Fruit fly (Drosophila melanogaster): Measurements from ENCODE around the gene Sas10.

The Sas10 gene

dm6 chrX:5329266-5329898 lies 12.2 kb downstream of the Sas10 start, which contains the start of the genes CG3309 and XRCC1 (continued):
- no peak for TF ChIP-seq nau (GFP tag; optimal IDR thresholded peaks at IDR 0.05)
- TF ChIP-seq CG9215 (GFP tag; IDR thresholded peaks at IDR 0.05): peak; percentile 49
- no peak for TF ChIP-seq h (optimal IDR thresholded peaks at IDR 0.05)
- peak; percentile 4 for TF ChIP-seq Max (GFP tag; optimal IDR thresholded peaks at IDR 0.05)
- 0 out of 2 replicates have a peak, but pooled peaks have one; percentile 13 for TF ChIP-seq Rx (GFP tag; IDR thresholded peaks at IDR 0.05)
- TF ChIP-seq prd (optimal IDR thresholded peaks at IDR 0.05): no peak
- TF ChIP-seq prd (GFP tag; IDR thresholded peaks at IDR 0.05): peak; percentile 81
- TF ChIP-seq CG8281 (tag; optimal IDR thresholded peaks at IDR 0.05): no peak
- no peak for TF ChIP-seq CG1647 (GFP tag; optimal IDR thresholded peaks at IDR 0.05)
- TF ChIP-seq Hr3 (GFP tag; optimal IDR thresholded peaks at IDR 0.05): peak; percentile 54
- peak; percentile 31 for TF ChIP-seq az2 (GFP tag; optimal IDR thresholded peaks at IDR 0.05)
- TF ChIP-seq CG9876 (GFP tag; optimal IDR thresholded peaks at IDR 0.05): no peak
- no peak for TF ChIP-seq sima (GFP tag; optimal IDR thresholded peaks at IDR 0.05)
- TF ChIP-seq sqz (GFP tag; optimal IDR thresholded peaks at IDR 0.05): peak; percentile 89
- TF ChIP-seq CG6254 (GFP tag; optimal IDR thresholded peaks at IDR 0.05): peak; percentile 46
- TF ChIP-seq pum (GFP tag; optimal IDR thresholded peaks at IDR 0.05): no peak
- peak; percentile 22 for TF ChIP-seq Dek (tag; optimal IDR thresholded peaks at IDR 0.05)
- no peak for TF ChIP-seq Fer1 (GFP tag; optimal IDR thresholded peaks at IDR 0.05)
- peak; percentile 6 for TF ChIP-seq Lhr (GFP tag; optimal IDR thresholded peaks at IDR 0.05)
- no peak for TF ChIP-seq CG11695 (GFP tag; IDR thresholded peaks at IDR 0.05)
- peak; percentile 99 for TF ChIP-seq CG3995 (GFP tag; optimal IDR thresholded peaks at IDR 0.05)
- no peak for TF ChIP-seq sens-2 (GFP tag; IDR thresholded peaks at IDR 0.05)
- TF ChIP-seq CG4328 (GFP tag; optimal IDR thresholded peaks at IDR 0.05): no peak
- TF ChIP-seq MESR4 (GFP tag; optimal IDR thresholded peaks at IDR 0.05): no peak
- TF ChIP-seq Rfx (GFP tag; IDR thresholded peaks at IDR 0.05): peak; percentile 61
- TF ChIP-seq fru (optimal IDR thresholded peaks at IDR 0.05): no peak
- peak; percentile 65 for TF ChIP-seq CG9932 (GFP tag; IDR thresholded peaks at IDR 0.05)
- no peak for TF ChIP-seq ab (GFP tag; optimal IDR thresholded peaks at IDR 0.05)
- peak; percentile 59 for TF ChIP-seq H2.0 (GFP tag; IDR thresholded peaks at IDR 0.05)
- peak; percentile 20 for TF ChIP-seq Six4 (GFP tag; optimal IDR thresholded peaks at IDR 0.05)
- no peak for TF ChIP-seq sim (GFP tag; IDR thresholded peaks at IDR 0.05)
- peak; percentile 94 for TF ChIP-seq CG31441 (GFP tag; IDR thresholded peaks at IDR 0.05)
- TF ChIP-seq mam (GFP tag; optimal IDR thresholded peaks at IDR 0.05): peak; percentile 2
- TF ChIP-seq CG3407 (GFP tag; optimal IDR thresholded peaks at IDR 0.05): peak; percentile 7
- TF ChIP-seq CG7372 (GFP tag; IDR thresholded peaks at IDR 0.05): peak; percentile 52; the same call in 1 of the 2 replicates
- no peak for TF ChIP-seq CG1832 (GFP tag; optimal IDR thresholded peaks at IDR 0.05)
- TF ChIP-seq Aef1 (GFP tag; IDR thresholded peaks at IDR 0.05): peak; percentile 66; the same call in 2 of the 3 replicates
- TF ChIP-seq Side (GFP tag; optimal IDR thresholded peaks at IDR 0.05): no peak
- TF ChIP-seq CG6854 (GFP tag; optimal IDR thresholded peaks at IDR 0.05): no peak
- TF ChIP-seq sna (GFP tag; IDR thresholded peaks at IDR 0.05; ENCODE audit: partially characterized antibody): peak; percentile 87
- TF ChIP-seq CG4282 (GFP tag; optimal IDR thresholded peaks at IDR 0.05): no peak
- no peak for TF ChIP-seq TFAM (GFP tag; optimal IDR thresholded peaks at IDR 0.05)
- no peak for TF ChIP-seq gce (GFP tag; IDR thresholded peaks at IDR 0.05)
- no peak for TF ChIP-seq GATAe (GFP tag; conservative IDR thresholded peaks at IDR 0.05)
- peak; percentile 81 for TF ChIP-seq slbo (GFP tag; IDR thresholded peaks at IDR 0.05)
- TF ChIP-seq CG8359 (GFP tag; optimal IDR thresholded peaks at IDR 0.05; ENCODE audit: borderline replicate concordance): no peak
- TF ChIP-seq Hey (tag; optimal IDR thresholded peaks at IDR 0.05): no peak
- no peak for TF ChIP-seq CG10431 (GFP tag; optimal IDR thresholded peaks at IDR 0.05)
- TF ChIP-seq CG1233 (GFP tag; optimal IDR thresholded peaks at IDR 0.05): peak; percentile 2
- peak; percentile 61 for TF ChIP-seq CG9727 (GFP tag; optimal IDR thresholded peaks at IDR 0.05)
- peak; percentile 33 for TF ChIP-seq CG10543 (GFP tag; optimal IDR thresholded peaks at IDR 0.05)
- TF ChIP-seq her (GFP tag; optimal IDR thresholded peaks at IDR 0.05): no peak

Measured in whole organism, embryonic.